Fruit fly (Drosophila melanogaster) whole organism, embryonic: ENCODE measurements around the gene CG7794.

Experiments used
- Ada2b ChIP-seq: fragments of 200-800 bp; sonication (Bioruptor generic); IDR thresholded peaks from 2 replicates; pipeline ENCODE4 v1.3.6; 2022; ENCODE audit warnings: missing biosample characterization, missing genetic modification characterization
- Atf3 ChIP-seq: fragments of 200-800 bp; sonication (Bioruptor generic); optimal IDR thresholded peaks from 3 replicates; lab custom pipeline; 2016; ENCODE audit warnings: missing biosample characterization, missing genetic modification characterization
- Bdp1 ChIP-seq: fragments of 200-800 bp; sonication (Bioruptor generic); optimal IDR thresholded peaks from 3 replicates; lab custom pipeline; 2016; ENCODE audit warnings: missing biosample characterization, missing genetic modification characterization
- Bteb2 ChIP-seq: fragments of 200-800 bp; sonication (Bioruptor generic); optimal IDR thresholded peaks from 2 replicates; lab custom pipeline; 2016; ENCODE audit warnings: missing biosample characterization, missing genetic modification characterization
- CG10267 ChIP-seq: fragments of 200-800 bp; sonication (Bioruptor generic); optimal IDR thresholded peaks from 2 replicates; lab custom pipeline; 2018; ENCODE audit warnings: missing biosample characterization, mild to moderate bottlenecking, missing genetic modification characterization, moderate library complexity
- CG10366 ChIP-seq: fragments of 200-800 bp; sonication (Bioruptor generic); IDR thresholded peaks from 2 replicates; pipeline ENCODE4 v1.3.6; 2022; ENCODE audit warnings: missing biosample characterization, missing genetic modification characterization
- CG10431 ChIP-seq: fragments of 200-800 bp; sonication (Bioruptor generic); optimal IDR thresholded peaks from 3 replicates; lab custom pipeline; 2018; ENCODE audit warnings: missing biosample characterization, mild to moderate bottlenecking, missing genetic modification characterization
- CG11456 ChIP-seq: fragments of 200-800 bp; sonication (Bioruptor generic); IDR thresholded peaks from 3 replicates; pipeline ENCODE4 v1.3.6; 2022; ENCODE audit warnings: missing biosample characterization, missing genetic modification characterization
- CG12391 ChIP-seq: fragments of 200-800 bp; sonication (Bioruptor generic); optimal IDR thresholded peaks from 3 replicates; lab custom pipeline; 2018; ENCODE audit warnings: missing biosample characterization, mild to moderate bottlenecking, missing genetic modification characterization, moderate library complexity
- CG13424 ChIP-seq: fragments of 200-800 bp; sonication (Bioruptor generic); optimal IDR thresholded peaks from 2 replicates; lab custom pipeline; 2019; ENCODE audit warnings: missing biosample characterization, mild to moderate bottlenecking, missing genetic modification characterization, moderate library complexity
- CG13624 ChIP-seq: fragments of 200-800 bp; sonication (Bioruptor generic); optimal IDR thresholded peaks from 2 replicates; lab custom pipeline; 2016; ENCODE audit warnings: missing biosample characterization, missing genetic modification characterization
- CG15269 ChIP-seq: fragments of 200-800 bp; sonication (Bioruptor generic); optimal IDR thresholded peaks from 2 replicates; lab custom pipeline; 2018; ENCODE audit warnings: missing biosample characterization, mild to moderate bottlenecking, missing genetic modification characterization, moderate library complexity
- CG16815 ChIP-seq: fragments of 200-800 bp; sonication (Bioruptor generic); optimal IDR thresholded peaks from 3 replicates; lab custom pipeline; 2017; ENCODE audit warnings: missing biosample characterization, mild to moderate bottlenecking, missing genetic modification characterization
- CG30431 ChIP-seq: fragments of 200-800 bp; sonication (Bioruptor generic); optimal IDR thresholded peaks from 2 replicates; lab custom pipeline; 2017; ENCODE audit warnings: missing biosample characterization, missing genetic modification characterization
- CG32532 ChIP-seq: fragments of 200-800 bp; sonication (Bioruptor generic); IDR thresholded peaks from 2 replicates; pipeline ENCODE4 v1.3.6; 2022; ENCODE audit warnings: missing biosample characterization, missing genetic modification characterization
- CG4730 ChIP-seq: fragments of 200-800 bp; sonication (Bioruptor generic); IDR thresholded peaks from 2 replicates; pipeline ENCODE4 v1.3.6; 2022; ENCODE audit warnings: missing biosample characterization, missing genetic modification characterization
- CG7271 ChIP-seq: fragments of 200-800 bp; sonication (Bioruptor generic); optimal IDR thresholded peaks from 2 replicates; lab custom pipeline; 2018; ENCODE audit warnings: missing biosample characterization, mild to moderate bottlenecking, missing genetic modification characterization, moderate library complexity
- CG8388 ChIP-seq: fragments of 200-800 bp; sonication (Bioruptor generic); optimal IDR thresholded peaks from 2 replicates; lab custom pipeline; 2019; ENCODE audit warnings: missing biosample characterization, mild to moderate bottlenecking, missing genetic modification characterization, moderate library complexity
- CG9437 ChIP-seq: fragments of 200-800 bp; sonication (Bioruptor generic); optimal IDR thresholded peaks from 2 replicates; lab custom pipeline; 2018; ENCODE audit warnings: missing biosample characterization, mild to moderate bottlenecking, missing genetic modification characterization
- CG9817 ChIP-seq: fragments of 200-800 bp; sonication (Bioruptor generic); optimal IDR thresholded peaks from 2 replicates; lab custom pipeline; 2018; ENCODE audit warnings: missing biosample characterization, mild to moderate bottlenecking, missing genetic modification characterization, moderate library complexity
- CrebB ChIP-seq: fragments of 200-800 bp; sonication (Bioruptor generic); optimal IDR thresholded peaks from 3 replicates; lab custom pipeline; 2018; ENCODE audit warnings: missing biosample characterization, mild to moderate bottlenecking, missing genetic modification characterization
- Dad ChIP-seq: fragments of 200-800 bp; sonication (Bioruptor generic); optimal IDR thresholded peaks from 3 replicates; lab custom pipeline; 2016; ENCODE audit warnings: missing biosample characterization, missing genetic modification characterization
- Dfd ChIP-seq, 2 experiments: fragments of >200 bp; optimal IDR thresholded peaks; 2 replicates each; lab custom pipeline; 2017; ENCODE audit warnings: missing biosample characterization in 2 of 2, missing genetic modification characterization in 2 of 2
- HLH54F ChIP-seq: fragments of 200-800 bp; sonication (Bioruptor generic); optimal IDR thresholded peaks from 3 replicates; lab custom pipeline; 2016; ENCODE audit warnings: missing biosample characterization, missing genetic modification characterization
- Hsf ChIP-seq: fragments of 200-800 bp; sonication (Bioruptor generic); optimal IDR thresholded peaks from 3 replicates; lab custom pipeline; 2016; ENCODE audit warnings: missing biosample characterization, missing genetic modification characterization
- MESR4 ChIP-seq: fragments of 200-800 bp; sonication (Bioruptor generic); optimal IDR thresholded peaks from 2 replicates; lab custom pipeline; 2018; ENCODE audit warnings: missing biosample characterization, mild to moderate bottlenecking, missing genetic modification characterization, moderate library complexity
- Mad ChIP-seq: fragments of 200-800 bp; sonication (Bioruptor generic); optimal IDR thresholded peaks from 2 replicates; lab custom pipeline; 2016; ENCODE audit warnings: missing biosample characterization, missing genetic modification characterization
- NC2β ChIP-seq: fragments of 200-800 bp; sonication (Bioruptor generic); optimal IDR thresholded peaks from 2 replicates; lab custom pipeline; 2016; ENCODE audit warnings: missing biosample characterization, missing genetic modification characterization
- Rx ChIP-seq: fragments of 200-800 bp; sonication (Bioruptor generic); IDR thresholded peaks from 2 replicates; pipeline ENCODE4 v1.3.6; 2022; ENCODE audit warnings: missing biosample characterization, missing genetic modification characterization
- Stat92E ChIP-seq, 3 experiments: fragments of >200 bp in 2 of 3; fragments of 200-800 bp in 1 of 3; sonication (Bioruptor generic) in 1 of 3; optimal IDR thresholded peaks; 2 replicates each; lab custom pipeline; 2017 to 2019; ENCODE audit warnings: missing biosample characterization in 3 of 3, missing genetic modification characterization in 3 of 3, mild to moderate bottlenecking in 1 of 3, moderate library complexity in 1 of 3
- Xbp1 ChIP-seq: fragments of 200-800 bp; sonication (Bioruptor generic); optimal IDR thresholded peaks from 3 replicates; lab custom pipeline; 2016; ENCODE audit warnings: missing biosample characterization, mild to moderate bottlenecking, missing genetic modification characterization
- az2 ChIP-seq: fragments of 200-800 bp; sonication (Bioruptor generic); optimal IDR thresholded peaks from 3 replicates; lab custom pipeline; 2016; ENCODE audit warnings: missing biosample characterization, missing genetic modification characterization
- bcd ChIP-seq: fragments of 200-800 bp; sonication (Bioruptor generic); optimal IDR thresholded peaks from 2 replicates; lab custom pipeline; 2017; ENCODE audit warnings: missing biosample characterization, mild to moderate bottlenecking, missing genetic modification characterization
- chif ChIP-seq, 2 experiments: fragments of 200-800 bp; sonication (Bioruptor generic); optimal IDR thresholded peaks; 3 replicates each; lab custom pipeline; 2016; ENCODE audit warnings: missing biosample characterization in 2 of 2, missing genetic modification characterization in 2 of 2
- da ChIP-seq: fragments of 200-800 bp; sonication (Bioruptor generic); optimal IDR thresholded peaks from 2 replicates; lab custom pipeline; 2016; ENCODE audit warnings: missing biosample characterization, missing genetic modification characterization
- en ChIP-seq: fragments of 200-800 bp; sonication (Bioruptor generic); optimal IDR thresholded peaks from 2 replicates; lab custom pipeline; 2016; ENCODE audit warnings: missing biosample characterization, missing genetic modification characterization
- ftz-f1 ChIP-seq: fragments of 200-800 bp; sonication (Bioruptor generic); optimal IDR thresholded peaks from 2 replicates; lab custom pipeline; 2016; ENCODE audit warnings: missing biosample characterization, missing genetic modification characterization
- fu2 ChIP-seq: fragments of 200-800 bp; sonication (Bioruptor generic); optimal IDR thresholded peaks from 2 replicates; lab custom pipeline; 2016; ENCODE audit warnings: missing biosample characterization, missing genetic modification characterization
- gsb ChIP-seq: fragments of 200-800 bp; sonication (Bioruptor generic); IDR thresholded peaks from 2 replicates; pipeline ENCODE4 v1.3.6; 2022; ENCODE audit warnings: missing biosample characterization, missing genetic modification characterization
- her ChIP-seq: fragments of 200-800 bp; sonication (Bioruptor generic); optimal IDR thresholded peaks from 2 replicates; lab custom pipeline; 2016; ENCODE audit warnings: missing biosample characterization, missing genetic modification characterization
- ind ChIP-seq: fragments of 200-800 bp; sonication (Bioruptor generic); optimal IDR thresholded peaks from 3 replicates; lab custom pipeline; 2016; ENCODE audit warnings: missing biosample characterization, missing genetic modification characterization
- jigr1 ChIP-seq: fragments of 200-800 bp; sonication (Bioruptor generic); IDR thresholded peaks from 3 replicates; pipeline ENCODE4 v1.3.6; 2022; ENCODE audit warnings: missing biosample characterization, missing genetic modification characterization
- nerfin-1 ChIP-seq: fragments of 200-800 bp; sonication (Bioruptor generic); optimal IDR thresholded peaks from 3 replicates; lab custom pipeline; 2019; ENCODE audit warnings: missing biosample characterization, mild to moderate bottlenecking, missing genetic modification characterization, moderate library complexity
- nmo ChIP-seq: fragments of 200-800 bp; sonication (Bioruptor generic); optimal IDR thresholded peaks from 2 replicates; lab custom pipeline; 2018; ENCODE audit warnings: missing biosample characterization, mild to moderate bottlenecking, missing genetic modification characterization, moderate library complexity
- p53 ChIP-seq: fragments of 200-800 bp; sonication (Bioruptor generic); optimal IDR thresholded peaks from 2 replicates; lab custom pipeline; 2016; ENCODE audit warnings: missing biosample characterization, missing genetic modification characterization
- phol ChIP-seq: fragments of 200-800 bp; sonication (Bioruptor generic); optimal IDR thresholded peaks from 3 replicates; lab custom pipeline; 2018; ENCODE audit warnings: missing biosample characterization, mild to moderate bottlenecking, missing genetic modification characterization, moderate library complexity
- pnt ChIP-seq: fragments of 200-800 bp; sonication (Bioruptor generic); optimal IDR thresholded peaks from 3 replicates; lab custom pipeline; 2016; ENCODE audit warnings: missing biosample characterization, missing genetic modification characterization
- run ChIP-seq: fragments of 200-800 bp; sonication (Bioruptor generic); optimal IDR thresholded peaks from 3 replicates; lab custom pipeline; 2018; ENCODE audit warnings: missing biosample characterization, mild to moderate bottlenecking, missing genetic modification characterization
- sisA ChIP-seq: fragments of 200-800 bp; sonication (Bioruptor generic); IDR thresholded peaks from 2 replicates; pipeline ENCODE4 v1.3.6; 2022; ENCODE audit warnings: missing biosample characterization, missing genetic modification characterization
- tap ChIP-seq: fragments of 200-800 bp; optimal IDR thresholded peaks from 3 replicates; lab custom pipeline; 2019; ENCODE audit warnings: missing biosample characterization, mild to moderate bottlenecking, missing genetic modification characterization, moderate library complexity
- wor ChIP-seq: fragments of 200-800 bp; sonication (Bioruptor generic); IDR thresholded peaks from 2 replicates; pipeline ENCODE4 v1.3.6; 2022; ENCODE audit warnings: missing biosample characterization, missing genetic modification characterization
- yki ChIP-seq: fragments of >200 bp; optimal IDR thresholded peaks from 3 replicates; lab custom pipeline; 2018

The CG7794 gene

dm6 chr3R:18021261-18021679, 2.2 kb upstream of the CG7794 start, which contains the start of gene CG7785 (continued):
- TF ChIP-seq CG8388 (GFP tag; lab: Kevin White, UChicago) (peak; percentile 36), yki (lab: Kevin White, UChicago) (peak; percentile 41), da (GFP tag; lab: Kevin White, UChicago) (peak; percentile 1), Hsf (GFP tag; lab: Kevin White, UChicago) (peak; percentile 71), CG7271 (peak; percentile 22), jigr1 (GFP tag; lab: Robert Waterston, UW) (no peak), Bteb2 (peak; percentile 14), nmo (GFP tag; lab: Kevin White, UChicago) (peak; percentile 86), Bdp1 (GFP tag; lab: Kevin White, UChicago) (peak; percentile 28), tap (no peak), Ada2b (GFP tag; lab: Robert Waterston, UW) (peak; percentile 14; the same call in 1 of the 2 replicates), CG12391 (peak; percentile 49), HLH54F (no peak), bcd (GFP tag; lab: Kevin White, UChicago) (peak; percentile 60), gsb (GFP tag; lab: Robert Waterston, UW) (no peak), CG16815 (no peak), sisA (no peak; the same call in 1 of the 2 replicates), CG9817 (tag; lab: Kevin White, UChicago) (peak; percentile 73), Dfd (GFP tag; optimal IDR thresholded peaks at IDR 0.05; lab: Kevin White, UChicago) (no peak), CG13424 (peak; percentile 56), CG10366 (GFP tag; lab: Robert Waterston, UW) (no peak), CG10431 (GFP tag; lab: Kevin White, UChicago) (peak; percentile 10), run (tag; lab: Kevin White, UChicago) (no peak), Atf3 (GFP tag; lab: Kevin White, UChicago) (peak; percentile 5), her (GFP tag; lab: Kevin White, UChicago) (peak; percentile 20), CrebB (tag; lab: Kevin White, UChicago) (peak; percentile 18), nerfin-1 (tag; lab: Kevin White, UChicago) (peak; percentile 9), Xbp1 (GFP tag; lab: Kevin White, UChicago) (peak; percentile 73), Dad (GFP tag; lab: Kevin White, UChicago) (no peak), en (GFP tag; lab: Kevin White, UChicago) (peak; percentile 32), ftz-f1 (GFP tag; lab: Kevin White, UChicago) (no peak), CG9437 (peak; percentile 2), Stat92E (GFP tag; optimal IDR thresholded peaks at IDR 0.05; lab: Kevin White, UChicago) (peak in 1 of 3 experiments; percentile 46), phol (tag; lab: Kevin White, UChicago) (peak; percentile 68), CG32532 (peak; percentile 79; the same call in 1 of the 2 replicates), CG30431 (GFP tag; lab: Kevin White, UChicago) (no peak), Rx (GFP tag; lab: Robert Waterston, UW) (no peak), CG15269 (tag; lab: Kevin White, UChicago) (peak; percentile 54), az2 (peak; percentile 69), chif (GFP tag; optimal IDR thresholded peaks at IDR 0.05; lab: Kevin White, UChicago) (peak; percentile 22 to 61), pnt (GFP tag; lab: Kevin White, UChicago) (peak; percentile 40), CG13624 (peak; percentile 50), CG4730 (GFP tag; lab: Robert Waterston, UW) (no peak), Mad (GFP tag; lab: Kevin White, UChicago) (peak; percentile 43), p53 (GFP tag; lab: Kevin White, UChicago) (peak; percentile 26), MESR4 (GFP tag; lab: Kevin White, UChicago) (no peak), NC2β (GFP tag; lab: Kevin White, UChicago) (peak; percentile 55), CG10267 (tag; lab: Kevin White, UChicago) (peak; percentile 70), wor (GFP tag; lab: Robert Waterston, UW) (peak; percentile 28; the same call in 1 of the 2 replicates), fu2 (GFP tag; lab: Kevin White, UChicago) (peak; percentile 17), ind (GFP tag; lab: Kevin White, UChicago) (peak; percentile 40), CG11456 (no peak; the same call in 1 of the 3 replicates)
